Fruit fly (Drosophila melanogaster): Measurements from ENCODE around the gene Acp24A4.

- TF ChIP-seq CG4360 (GFP tag; IDR thresholded peaks at IDR 0.05) (no peak), CG31388 (GFP tag; optimal IDR thresholded peaks at IDR 0.05) (no peak), vvl (GFP tag; IDR thresholded peaks at IDR 0.05) (no peak), CG15269 (tag; optimal IDR thresholded peaks at IDR 0.05) (peak; percentile 9), CG3847 (GFP tag; IDR thresholded peaks at IDR 0.05) (peak; percentile 51), gcm2 (GFP tag; optimal IDR thresholded peaks at IDR 0.05) (no peak), CG7745 (tag; optimal IDR thresholded peaks at IDR 0.05) (no peak), CG18262 (tag; optimal IDR thresholded peaks at IDR 0.05) (no peak), crc (GFP tag; optimal IDR thresholded peaks at IDR 0.05) (no peak), Abd-B (GFP tag; optimal IDR thresholded peaks at IDR 0.05) (no peak), gsb-n (tag; optimal IDR thresholded peaks at IDR 0.05) (no peak), abd-A (tag; optimal IDR thresholded peaks at IDR 0.05) (no peak), Sox102F (GFP tag; optimal IDR thresholded peaks at IDR 0.05) (no peak)
These were observed 19.3 kb upstream of the Acp24A4 start, which contains the start of the genes CG31955 and CG2818 for dm6 chr2L:3712949-3713416.

Measured in whole organism, embryonic.